Fruit fly (Drosophila melanogaster) whole organism, pupa: ENCODE data around the gene CG13049.

ENCODE experiments used
- CG10348 ChIP-seq: fragments of 200-800 bp; sonication (Bioruptor generic); IDR thresholded peaks from 2 replicates; pipeline ENCODE4 v1.3.6; 2022; ENCODE audit warnings: missing biosample characterization, missing genetic modification characterization
- CG12605 ChIP-seq: fragments of 200-800 bp; sonication (Bioruptor generic); IDR thresholded peaks from 2 replicates; pipeline ENCODE4 v1.3.6; 2022; ENCODE audit warnings: missing biosample characterization, missing genetic modification characterization
- CG14655 ChIP-seq: fragments of 200-800 bp; sonication (Bioruptor generic); optimal IDR thresholded peaks from 3 replicates; lab custom pipeline; 2017; ENCODE audit warnings: mild to moderate bottlenecking, missing biosample characterization, missing genetic modification reagents, missing genetic modification characterization
- CG15710 ChIP-seq: fragments of 200-800 bp; sonication (Bioruptor generic); optimal IDR thresholded peaks from 2 replicates; lab custom pipeline; 2018; ENCODE audit warnings: missing biosample characterization, mild to moderate bottlenecking, missing genetic modification characterization, moderate library complexity
- CG32121 ChIP-seq: fragments of 200-800 bp; sonication (Bioruptor generic); IDR thresholded peaks from 2 replicates; pipeline ENCODE4 v1.3.6; 2022; ENCODE audit warnings: missing biosample characterization, missing genetic modification characterization
- CG9948 ChIP-seq: fragments of 200-800 bp; sonication (Bioruptor generic); optimal IDR thresholded peaks from 2 replicates; lab custom pipeline; 2018; ENCODE audit warnings: missing biosample characterization, mild to moderate bottlenecking, missing genetic modification characterization, moderate library complexity
- EcR ChIP-seq: fragments of 200-800 bp; sonication (Bioruptor generic); optimal IDR thresholded peaks from 3 replicates; lab custom pipeline; 2019; ENCODE audit warnings: missing biosample characterization, missing genetic modification characterization, mild to moderate bottlenecking, moderate library complexity, missing genetic modification reagents
- Pif1A ChIP-seq: fragments of 200-800 bp; sonication (Bioruptor generic); optimal IDR thresholded peaks from 3 replicates; lab custom pipeline; 2016; ENCODE audit warnings: missing biosample characterization, missing genetic modification characterization
- Snoo ChIP-seq: fragments of 200-800 bp; sonication (Bioruptor generic); optimal IDR thresholded peaks from 3 replicates; lab custom pipeline; 2017; ENCODE audit warnings: missing biosample characterization, mild to moderate bottlenecking, missing genetic modification characterization, inconsistent platforms

DNA sequence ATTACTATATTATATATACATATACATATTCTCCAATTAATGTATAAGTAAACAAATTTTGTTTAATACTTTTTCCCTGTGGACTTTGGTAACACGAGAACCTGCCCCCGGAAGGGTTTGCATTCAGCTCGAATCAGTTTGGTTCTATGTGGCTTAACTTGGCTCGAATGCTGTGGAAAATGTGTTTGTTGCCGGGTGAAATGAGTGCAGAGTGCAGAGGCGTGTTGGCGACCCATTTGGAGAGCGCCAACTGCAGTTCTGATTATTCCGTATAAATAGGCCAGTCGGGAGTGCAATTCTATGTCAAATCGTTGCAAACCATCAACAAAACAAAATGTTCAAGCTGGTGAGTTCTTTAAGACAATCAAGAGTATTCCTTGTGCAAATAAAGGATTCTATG is 36.0 kb upstream of the CG13049 start, which contains the start of gene Nplp3:
- TF ChIP-seq CG9948 (tag; lab: Kevin White, UChicago): no peak
- TF ChIP-seq Pif1A (GFP tag; lab: Kevin White, UChicago): no peak
- no peak for TF ChIP-seq CG10348 (GFP tag; lab: Robert Waterston, UW)
- TF ChIP-seq CG14655: no peak
- no peak for TF ChIP-seq CG15710
- TF ChIP-seq Snoo (tag; lab: Kevin White, UChicago): no peak
- TF ChIP-seq CG12605 (GFP tag; lab: Robert Waterston, UW): no peak
- no peak for TF ChIP-seq EcR (GFP tag; lab: Kevin White, UChicago)
- no peak for TF ChIP-seq CG32121 (GFP tag; lab: Robert Waterston, UW)
